Worm (Caenorhabditis elegans): ENCODE measurements around the gene F44E2.9.

Gene F44E2.9

DNA sequence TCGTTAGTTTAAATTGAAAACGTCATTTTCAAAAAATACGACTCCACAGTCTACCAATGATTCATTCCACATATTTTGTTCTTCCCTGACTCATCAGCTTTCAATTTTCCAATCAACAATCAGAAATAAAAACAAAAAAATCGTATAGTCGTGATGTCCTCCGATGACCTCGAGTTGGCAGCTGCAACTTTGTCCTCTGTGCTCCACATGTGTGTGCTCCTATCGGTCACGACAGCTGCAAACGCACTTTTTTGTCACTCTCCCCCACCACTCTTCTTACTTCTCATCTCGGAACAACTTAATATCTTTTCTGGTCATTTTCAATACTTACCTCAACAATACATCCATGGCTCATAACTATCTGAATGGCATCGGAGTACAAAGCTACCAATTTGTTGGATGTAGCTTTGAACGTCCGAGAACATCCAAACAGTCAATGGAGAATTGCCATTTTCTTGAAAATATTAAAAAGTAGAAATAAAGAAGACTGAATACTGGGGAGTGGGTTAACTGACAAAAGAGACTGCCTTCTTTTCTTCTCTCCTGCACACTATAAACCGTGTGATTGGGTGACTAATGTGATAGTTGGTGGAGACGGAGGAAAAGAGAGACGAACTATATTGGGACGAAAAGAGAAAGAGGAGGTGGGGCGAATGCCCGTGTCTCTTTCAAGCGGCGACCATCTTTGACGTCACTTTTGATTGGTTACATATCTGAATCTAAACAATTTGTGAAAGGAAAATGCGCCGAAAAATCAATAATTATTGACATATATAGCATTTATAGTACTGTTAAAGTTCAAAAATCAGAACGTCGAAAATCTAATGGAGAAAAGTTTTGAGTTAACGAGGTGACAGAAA, 16.9 kb upstream of the F44E2.9 start (continued):
- TF ChIP-seq ctbp-1 (GFP tag; IDR thresholded peaks at IDR 0.05): no peak
- no peak for TF ChIP-seq nhr-10 (tag; optimal IDR thresholded peaks at IDR 0.05)
- no peak for TF ChIP-seq mdt-29 (GFP tag; IDR thresholded peaks at IDR 0.05)
- TF ChIP-seq lin-38 (GFP tag; IDR thresholded peaks at IDR 0.05): peak; percentile 13
- TF ChIP-seq nhr-6 (tag; optimal IDR thresholded peaks at IDR 0.05): no peak
- no peak for TF ChIP-seq ceh-62 (tag; optimal IDR thresholded peaks at IDR 0.05)
- TF ChIP-seq T26A8.4 (GFP tag; IDR thresholded peaks at IDR 0.05): no peak
- TF ChIP-seq lir-3 (tag; optimal IDR thresholded peaks at IDR 0.05): no peak
- TF ChIP-seq hlh-11 (tag; optimal IDR thresholded peaks at IDR 0.05): peak; percentile 38
- TF ChIP-seq daf-12 (tag; optimal IDR thresholded peaks at IDR 0.05): no peak
- TF ChIP-seq nhr-42 (GFP tag; IDR thresholded peaks at IDR 0.05): no peak
- TF ChIP-seq D1046.2 (GFP tag; IDR thresholded peaks at IDR 0.05): no peak
- peak; percentile 13 for TF ChIP-seq nhr-25 (tag; optimal IDR thresholded peaks at IDR 0.05; ENCODE audit: borderline replicate concordance, insufficient read depth)
- TF ChIP-seq madf-9 (GFP tag; conservative IDR thresholded peaks at IDR 0.05): no peak
- TF ChIP-seq nhr-237 (tag; optimal IDR thresholded peaks at IDR 0.05): no peak
- TF ChIP-seq dpl-1 (GFP tag; optimal IDR thresholded peaks at IDR 0.05): no peak
- no peak for TF ChIP-seq unc-39 (tag; optimal IDR thresholded peaks at IDR 0.05)
- TF ChIP-seq ZK546.5 (tag; optimal IDR thresholded peaks at IDR 0.05): no peak
- TF ChIP-seq skn-1 (tag; optimal IDR thresholded peaks at IDR 0.05): no peak
- TF ChIP-seq spr-3 (GFP tag; optimal IDR thresholded peaks at IDR 0.05): no peak
- no peak for TF ChIP-seq daf-8 (GFP tag; IDR thresholded peaks at IDR 0.05)
- TF ChIP-seq lin-1 (GFP tag; IDR thresholded peaks at IDR 0.05): peak; percentile 14; the same call in 1 of the 2 replicates
- 0 out of 2 replicates have a peak, but pooled peaks have one; percentile 28 for TF ChIP-seq Y105C5A.15 (GFP tag; IDR thresholded peaks at IDR 0.05)
- no peak for TF ChIP-seq fkh-10 (GFP tag; optimal IDR thresholded peaks at IDR 0.05)
- peak; percentile 42 for TF ChIP-seq hlh-30 (tag; optimal IDR thresholded peaks at IDR 0.05; ENCODE audit: insufficient read depth)
- no peak for TF ChIP-seq R02D3.7 (tag; optimal IDR thresholded peaks at IDR 0.05)
- TF ChIP-seq Y75B8A.6 (GFP tag; IDR thresholded peaks at IDR 0.05): no peak
- TF ChIP-seq ztf-7 (tag; optimal IDR thresholded peaks at IDR 0.05): no peak
- TF ChIP-seq dmd-6 (GFP tag; IDR thresholded peaks at IDR 0.05): peak; percentile 71
- TF ChIP-seq aly-2 (tag; optimal IDR thresholded peaks at IDR 0.05): no peak
- TF ChIP-seq nhr-76 (tag; optimal IDR thresholded peaks at IDR 0.05): no peak
- TF ChIP-seq ZK337.2 (GFP tag; IDR thresholded peaks at IDR 0.05): peak; percentile 38; the same call in 1 of the 2 replicates
- TF ChIP-seq set-16 (GFP tag; IDR thresholded peaks at IDR 0.05): no peak
- peak; percentile 38 for TF ChIP-seq mep-1 (tag; optimal IDR thresholded peaks at IDR 0.05)
- TF ChIP-seq mes-2 (tag; optimal IDR thresholded peaks at IDR 0.05; ENCODE audit: poor library complexity, severe bottlenecking): peak; percentile 41
- TF ChIP-seq F10B5.3 (tag; optimal IDR thresholded peaks at IDR 0.05): no peak
- no peak for TF ChIP-seq ama-1 (optimal IDR thresholded peaks at IDR 0.05)
- TF ChIP-seq nhr-111 (GFP tag; optimal IDR thresholded peaks at IDR 0.05): no peak
- no peak for TF ChIP-seq F37D6.2 (tag; optimal IDR thresholded peaks at IDR 0.05)
- no peak for TF ChIP-seq vab-7 (GFP tag; IDR thresholded peaks at IDR 0.05)
- TF ChIP-seq ceh-82 (tag; optimal IDR thresholded peaks at IDR 0.05): no peak
- TF ChIP-seq ceh-20 (GFP tag; IDR thresholded peaks at IDR 0.05): no peak; the same call in 1 of the 2 replicates
- TF ChIP-seq rbr-2 (tag; optimal IDR thresholded peaks at IDR 0.05): peak; percentile 40
- TF ChIP-seq Y48G9A.11 (GFP tag; IDR thresholded peaks at IDR 0.05): no peak
- no peak for TF ChIP-seq nhr-41 (GFP tag; IDR thresholded peaks at IDR 0.05)
- TF ChIP-seq jun-1 (tag; optimal IDR thresholded peaks at IDR 0.05): no peak
- no peak for TF ChIP-seq unc-130 (GFP tag; optimal IDR thresholded peaks at IDR 0.05)
- 0 out of 2 replicates have a peak, but pooled peaks have one; percentile 34 for TF ChIP-seq dmd-8 (GFP tag; IDR thresholded peaks at IDR 0.05)
- TF ChIP-seq F49E8.2 (tag; optimal IDR thresholded peaks at IDR 0.05; ENCODE audit: borderline replicate concordance): no peak
